Comparison of ENCODE assay signal across 1 fruit fly cellular context in the genomic region with DNA sequence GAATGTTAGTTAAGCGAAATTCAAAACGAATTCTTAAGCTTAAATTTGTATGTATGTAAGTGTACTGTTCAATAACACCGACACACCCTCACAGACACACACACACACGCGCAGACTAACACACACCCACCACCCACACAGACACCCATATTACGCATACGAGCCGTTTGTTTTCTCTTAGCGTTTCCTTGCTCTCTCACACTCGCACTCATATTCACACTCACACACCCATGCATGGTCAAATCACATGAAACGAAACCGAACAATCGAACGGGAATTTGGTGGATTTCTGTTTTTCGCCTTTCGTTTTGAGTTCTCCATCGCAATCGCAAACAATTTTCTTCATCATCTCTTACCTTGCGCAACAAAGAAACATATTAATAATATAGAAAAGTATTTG.
TF ChIP-seq lines count a peak whose summit lies in the region.

No protein-coding gene starts in this region.

TF ChIP-seq in whole organism, embryonic, 481 proteins besides CTCF, POLR2A, EP300 and RAD21 (continued from another document):
- TF ChIP-seq Trl (optimal IDR thresholded peaks at IDR 0.05; lab: Kevin White, UChicago) (peak; percentile 30 to 73), Trl (GFP tag; optimal IDR thresholded peaks at IDR 0.05; lab: Kevin White, UChicago) (no peak), nau (GFP tag; optimal IDR thresholded peaks at IDR 0.05; lab: Kevin White, UChicago) (no peak), Asciz (GFP tag; optimal IDR thresholded peaks at IDR 0.05; lab: Kevin White, UChicago) (no peak), dmrt11E (tag; optimal IDR thresholded peaks at IDR 0.05; lab: Kevin White, UChicago) (no peak), Pdp1 (GFP tag; optimal IDR thresholded peaks at IDR 0.05; lab: Kevin White, UChicago) (peak in 1 of 2 experiments; percentile 44), CG34224 (GFP tag; IDR thresholded peaks at IDR 0.05; lab: Robert Waterston, UW; ENCODE audit: partially characterized antibody) (no peak)
TF ChIP-seq in whole organism, embryonic: peak in this region for 20.
